Fruit fly (Drosophila melanogaster) ovary, adult (tissue): ENCODE results near the gene CG17376.

Source experiments
- CG17801 ChIP-seq: fragments of 200-800 bp; optimal IDR thresholded peaks from 2 replicates; lab custom pipeline; 2019; ENCODE audit warnings: missing biosample characterization, mild to moderate bottlenecking, missing genetic modification characterization, moderate library complexity; ENCODE audit not compliant: partially characterized antibody

The CG17376 gene

dm6 chr2L:6800794-6801193 is at the start of gene CG17376:
CG17376 (minus strand) TSS chr2L:6800894.
- TF ChIP-seq CG17801 (GFP tag; lab: Kevin White, UChicago) = no peak

DNA sequence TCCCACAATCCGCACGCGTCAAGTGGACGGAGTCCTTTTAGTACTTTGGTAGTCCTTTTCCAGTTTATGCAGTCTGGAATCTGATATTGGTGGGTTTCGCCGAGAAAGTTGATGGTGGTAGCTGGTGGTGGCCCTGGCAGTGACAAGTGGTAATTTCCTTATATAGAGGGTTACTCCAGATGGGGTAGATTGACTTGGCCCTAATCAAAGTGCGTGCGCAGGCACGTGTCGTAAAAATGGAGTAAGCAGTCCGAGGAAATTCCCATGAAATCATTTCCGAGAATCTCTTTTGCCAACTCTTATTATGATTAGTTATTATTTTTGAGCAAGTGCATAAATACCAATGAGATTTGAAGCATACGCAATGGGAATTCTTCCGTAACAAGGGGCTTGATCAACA is 42.7 kb upstream of the CG17376 start:
- TF ChIP-seq CG17801 (GFP tag; lab: Kevin White, UChicago) = no peak

dm6 chr2L:6841349-6841748 is 40.7 kb upstream of the CG17376 start:
- no peak for TF ChIP-seq CG17801 (GFP tag; lab: Kevin White, UChicago)

DNA sequence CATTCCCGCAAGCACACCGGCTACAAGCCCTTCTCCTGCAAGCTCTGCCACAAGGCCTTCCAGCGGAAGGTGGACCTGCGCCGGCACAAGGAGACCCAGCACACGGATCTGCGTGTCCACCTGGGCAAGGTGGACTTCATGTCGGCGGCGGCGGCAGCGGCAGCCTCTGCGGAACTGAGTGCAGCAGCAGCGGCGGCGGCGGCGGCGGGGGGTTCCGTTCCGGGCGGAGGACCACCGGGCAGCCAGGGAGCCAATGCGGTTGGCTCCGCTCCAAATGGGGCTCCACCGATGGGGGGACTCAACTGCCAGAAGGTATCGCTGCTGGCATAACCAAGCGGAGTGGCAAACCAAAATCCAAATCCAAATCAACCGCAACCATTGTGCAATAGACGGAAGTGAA is 37.1 kb upstream of the CG17376 start:
- no peak for TF ChIP-seq CG17801 (GFP tag; lab: Kevin White, UChicago)

dm6 chr2L:6836114-6836513 is 35.4 kb upstream of the CG17376 start:
- TF ChIP-seq CG17801 (GFP tag; lab: Kevin White, UChicago) = no peak

DNA sequence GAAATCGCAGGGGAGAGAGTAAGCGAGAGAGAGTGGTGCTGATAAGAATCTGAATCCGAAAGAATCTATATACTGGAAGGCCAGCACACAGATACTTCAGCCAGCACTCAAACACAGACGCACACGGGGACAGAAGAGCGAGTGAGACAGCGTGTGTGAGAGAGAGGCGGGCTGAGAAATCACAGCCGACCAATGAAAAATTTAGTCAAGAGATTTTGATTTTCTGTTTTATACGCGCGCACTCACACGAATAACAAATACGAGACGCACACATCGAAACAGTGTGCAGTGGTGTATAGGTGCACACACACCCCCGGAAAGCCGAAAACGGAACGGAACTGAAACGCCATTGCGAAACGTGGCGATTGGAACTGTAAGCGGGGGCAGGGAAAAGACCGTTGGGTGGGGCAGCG is 33.0 kb upstream of the CG17376 start:
- TF ChIP-seq CG17801 (GFP tag; lab: Kevin White, UChicago) = no peak

dm6 chr2L:6830264-6830729 is 29.6 kb upstream of the CG17376 start:
- TF ChIP-seq CG17801 (GFP tag; lab: Kevin White, UChicago) = no peak

DNA sequence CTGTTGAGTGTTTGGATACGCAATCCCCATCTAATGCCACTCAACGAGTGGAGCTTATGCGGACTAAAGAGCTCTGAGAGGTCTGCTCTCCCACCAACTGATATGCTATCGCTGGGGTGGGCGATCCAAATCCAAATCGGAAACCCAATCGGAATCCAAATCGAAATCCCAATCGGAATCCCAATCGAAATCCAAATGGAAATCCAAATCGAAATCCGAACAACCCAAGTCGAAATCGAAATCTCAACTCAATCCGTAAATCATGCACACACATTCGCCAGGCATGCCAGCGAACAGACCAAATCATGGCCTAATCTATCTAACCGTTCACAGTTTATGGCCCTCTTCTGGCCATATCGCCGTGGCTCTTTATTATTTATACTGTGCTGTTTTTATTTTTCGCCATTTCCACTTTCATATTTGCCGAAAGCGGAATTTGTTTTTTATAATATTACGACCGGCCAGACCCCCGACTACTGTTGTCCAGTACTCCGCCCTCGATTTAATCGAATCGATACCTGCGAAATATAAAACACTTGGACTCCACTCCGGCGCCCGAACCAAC is 26.9 kb upstream of the CG17376 start:
- TF ChIP-seq CG17801 (GFP tag; lab: Kevin White, UChicago) = no peak

DNA sequence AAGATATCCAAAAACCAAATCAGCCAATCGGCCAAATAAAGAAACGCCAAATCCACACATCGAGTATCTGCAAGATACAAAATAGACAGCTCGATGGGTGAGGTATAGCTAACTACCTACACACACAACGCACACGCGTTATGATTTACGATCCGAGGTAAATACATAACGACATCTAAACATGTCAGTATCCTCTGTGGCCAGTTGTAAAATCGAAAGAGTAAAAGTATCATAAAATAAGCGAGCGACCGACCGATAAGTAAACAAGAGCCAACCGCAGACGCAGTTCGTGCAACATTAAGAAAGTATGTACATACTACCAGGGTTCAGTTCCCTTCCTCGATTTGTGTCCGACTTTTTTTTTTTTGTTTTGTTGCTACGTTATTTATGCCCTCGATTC is 25.6 kb upstream of the CG17376 start:
- no peak for TF ChIP-seq CG17801 (GFP tag; lab: Kevin White, UChicago)

DNA sequence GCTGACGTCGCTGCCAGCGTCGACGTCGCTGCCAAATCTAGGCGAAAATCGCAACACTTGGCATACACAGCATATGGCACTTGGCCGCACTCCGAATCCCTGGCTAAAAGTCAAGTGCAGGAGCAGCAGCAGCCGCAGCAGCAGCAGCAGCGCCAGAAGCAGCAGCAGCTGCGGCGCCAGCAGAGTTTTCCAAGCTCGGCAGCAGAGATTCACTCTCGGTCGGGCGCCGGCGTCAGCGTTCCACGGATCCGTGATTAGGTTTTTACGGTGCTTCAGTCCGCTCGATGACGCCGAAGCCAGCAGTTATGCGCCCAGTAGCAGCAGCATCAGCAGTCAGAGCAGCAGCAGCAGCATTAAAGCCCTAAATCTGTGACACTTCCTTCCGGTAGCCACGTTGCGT is 21.4 kb upstream of the CG17376 start:
- TF ChIP-seq CG17801 (GFP tag; lab: Kevin White, UChicago) = no peak

DNA sequence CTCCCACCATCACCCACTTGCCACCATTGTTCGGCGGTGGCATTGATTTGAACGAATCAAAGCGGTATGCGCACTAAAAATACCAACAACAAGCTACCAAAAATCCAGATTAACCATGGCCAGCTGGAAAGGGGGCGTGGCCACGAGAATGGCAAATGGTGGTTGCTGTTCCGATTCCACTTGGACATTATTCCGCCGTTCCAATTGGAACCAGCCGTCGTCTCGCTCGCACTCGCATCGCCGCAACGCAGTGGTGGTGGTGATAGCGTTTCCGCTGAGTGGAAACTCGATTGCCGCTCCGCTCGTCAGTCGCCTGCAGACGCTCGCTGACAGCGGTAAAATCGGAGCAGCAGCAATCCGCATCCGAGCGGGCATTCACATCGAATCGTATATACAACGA is 20.9 kb upstream of the CG17376 start, which contains the start of gene sens-2:
Gene sens-2, plus strand, starts transcription at position 304 of the 400 bp plus-strand sequence.
- TF ChIP-seq CG17801 (GFP tag; lab: Kevin White, UChicago) = no peak

- TF ChIP-seq CG17801 (GFP tag; lab: Kevin White, UChicago) = no peak
Observed at dm6 chr2L:6819230-6820049, 18.7 kb upstream of the CG17376 start.

DNA sequence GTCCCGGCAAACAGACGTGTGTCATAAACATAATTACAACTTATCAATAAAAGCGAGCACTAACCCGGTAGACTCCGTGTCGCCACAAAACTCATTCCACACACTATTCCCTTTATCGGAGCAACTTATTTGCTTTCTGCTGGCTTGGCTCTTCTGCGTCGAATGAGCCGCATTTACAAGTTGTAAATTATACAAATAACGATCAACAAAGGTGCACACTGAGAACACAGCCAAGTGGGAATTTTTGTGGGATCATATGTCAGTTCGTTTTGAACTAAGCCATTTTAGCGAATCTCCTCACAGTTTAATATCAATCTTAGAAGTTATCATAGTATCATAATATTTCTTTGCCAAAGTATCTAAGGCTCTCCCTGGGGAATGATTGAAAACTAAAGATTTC is 17.7 kb upstream of the CG17376 start:
- no peak for TF ChIP-seq CG17801 (GFP tag; lab: Kevin White, UChicago)

- no peak for TF ChIP-seq CG17801 (GFP tag; lab: Kevin White, UChicago)
Observed at dm6 chr2L:6817493-6817892, 16.8 kb upstream of the CG17376 start.

DNA sequence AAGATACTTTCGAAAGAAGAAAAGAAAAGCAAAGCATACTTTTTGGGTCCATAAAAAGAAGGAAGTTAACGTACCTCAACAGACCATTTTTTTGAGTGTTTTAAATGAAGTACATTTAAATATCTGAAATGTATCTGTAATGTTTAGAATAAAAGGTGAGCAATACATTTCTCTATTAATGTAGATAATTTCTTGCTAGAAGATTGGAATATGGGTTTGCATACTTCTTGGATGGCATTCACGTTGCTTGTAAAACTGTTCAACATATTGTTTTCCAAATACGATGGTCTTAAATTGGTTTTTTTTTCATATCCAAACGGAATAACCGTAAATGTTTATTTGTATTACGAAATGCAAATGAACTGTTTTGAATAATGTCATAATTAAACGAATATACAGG is 5.1 kb upstream of the CG17376 start, which contains the start of gene CG17375:
Gene CG17375, minus strand, starts transcription at position 10 of the 400 bp plus-strand sequence.
- TF ChIP-seq CG17801 (GFP tag; lab: Kevin White, UChicago) = no peak

dm6 chr2L:6802740-6803139 is 2.0 kb upstream of the CG17376 start, which contains the start of the genes CG17377 and Daao2:
CG17377 (minus strand) TSS chr2L:6802840.
Daao2 (plus strand) TSS chr2L:6803011.
- no peak for TF ChIP-seq CG17801 (GFP tag; lab: Kevin White, UChicago)
